Worm (Caenorhabditis elegans) whole organism, early embryonic: ENCODE results near the gene F55A11.11.

Source experiments
- F13C5.2 ChIP-seq: sonication (generic microtip); optimal IDR thresholded peaks from 2 replicates; lab custom pipeline; 2017; ENCODE audit warnings: mild to moderate bottlenecking, missing genetic modification characterization, inconsistent platforms, missing compliant biosample characterization
- aly-1 ChIP-seq: sonication (generic microtip); optimal IDR thresholded peaks from 2 replicates; lab custom pipeline; 2016; ENCODE audit warnings: missing genetic modification characterization, missing compliant biosample characterization
- ama-1 ChIP-seq: fragments of 150-350 bp; optimal IDR thresholded peaks from 2 replicates; lab custom pipeline; 2014
- ceh-13 ChIP-seq: fragments of 200-800 bp; sonication (Bioruptor generic); optimal IDR thresholded peaks from 2 replicates; lab custom pipeline; 2018; ENCODE audit warnings: mild to moderate bottlenecking, missing genetic modification characterization, missing compliant biosample characterization
- ceh-36 ChIP-seq: sonication (generic microtip); optimal IDR thresholded peaks from 2 replicates; lab custom pipeline; 2016; ENCODE audit warnings: missing genetic modification characterization, inconsistent platforms, missing compliant biosample characterization
- ets-7 ChIP-seq: sonication (generic microtip); optimal IDR thresholded peaks from 2 replicates; lab custom pipeline; 2016; ENCODE audit warnings: missing genotype, missing genetic modification characterization, missing compliant biosample characterization
- flt-1 ChIP-seq: fragments of 200-800 bp; sonication (Bioruptor generic); IDR thresholded peaks from 2 replicates; pipeline ENCODE4 v1.3.6; 2022; ENCODE audit warnings: missing genetic modification characterization, missing compliant biosample characterization
- hmbx-1 ChIP-seq: sonication (generic microtip); optimal IDR thresholded peaks from 2 replicates; lab custom pipeline; 2016; ENCODE audit warnings: mild to moderate bottlenecking, missing genetic modification characterization, missing compliant biosample characterization
- hmg-4 ChIP-seq: fragments of 200-800 bp; sonication (Bioruptor generic); optimal IDR thresholded peaks from 2 replicates; lab custom pipeline; 2018; ENCODE audit warnings: mild to moderate bottlenecking, missing genetic modification characterization, missing compliant biosample characterization
- pes-1 ChIP-seq: fragments of 200-800 bp; sonication (Bioruptor generic); IDR thresholded peaks from 2 replicates; pipeline ENCODE4 v1.3.6; 2022; ENCODE audit warnings: missing genetic modification reagents, missing genetic modification characterization, missing compliant biosample characterization
- scrt-1 ChIP-seq: fragments of 200-800 bp; sonication (Bioruptor generic); IDR thresholded peaks from 2 replicates; pipeline ENCODE4 v1.3.6; 2022; ENCODE audit warnings: missing genetic modification characterization, missing compliant biosample characterization
- sea-1 ChIP-seq: fragments of 200-800 bp; sonication (Bioruptor generic); conservative IDR thresholded peaks from 2 replicates; pipeline ENCODE4 v1.3.6; 2022; ENCODE audit warnings: missing genetic modification characterization, missing compliant biosample characterization
- tbx-11 ChIP-seq: fragments of 200-800 bp; sonication (Bioruptor generic); IDR thresholded peaks from 2 replicates; pipeline ENCODE4 v1.3.6; 2022; ENCODE audit warnings: missing genetic modification characterization, missing compliant biosample characterization
- tra-4 ChIP-seq: sonication (generic microtip); optimal IDR thresholded peaks from 2 replicates; lab custom pipeline; 2017; ENCODE audit warnings: missing genetic modification characterization, missing compliant biosample characterization

DNA sequence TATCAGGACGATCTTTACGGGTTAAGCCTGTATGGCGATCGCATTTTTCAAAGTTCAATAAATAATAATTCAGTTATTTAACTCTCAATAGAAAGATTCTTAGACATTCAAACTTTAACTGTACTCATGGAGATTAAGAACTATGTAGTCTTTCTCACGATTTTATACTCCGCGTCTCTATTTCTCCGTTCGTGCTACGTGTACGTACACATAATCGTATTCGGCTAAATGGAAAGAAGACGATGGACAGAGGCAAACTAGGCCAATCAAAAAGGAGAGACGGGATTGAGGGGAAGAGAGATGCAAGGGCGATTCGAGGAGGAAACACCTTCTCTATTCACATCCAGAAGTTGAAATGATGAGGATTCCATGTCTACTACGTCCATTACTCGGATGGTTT lies 9.5 kb upstream of the F55A11.11 start, which contains the start of gene bus-18:
- TF ChIP-seq ceh-13 (GFP tag; lab: Kevin White, UChicago) (no peak), ets-7 (no peak), aly-1 (tag; lab: Kevin White, UChicago) (no peak), F13C5.2 (no peak), ama-1 (no peak), flt-1 (no peak), ceh-36 (no peak), hmbx-1 (tag; lab: Kevin White, UChicago) (no peak), pes-1 (no peak), sea-1 (no peak), hmg-4 (GFP tag; lab: Kevin White, UChicago) (no peak), tbx-11 (GFP tag; lab: Robert Waterston, UW) (no peak), scrt-1 (GFP tag; lab: Robert Waterston, UW) (no peak), tra-4 (tag; lab: Kevin White, UChicago) (no peak)
